Fruit fly (Drosophila melanogaster): Measurements from ENCODE around the gene pdm2.

The pdm2 gene

DNA sequence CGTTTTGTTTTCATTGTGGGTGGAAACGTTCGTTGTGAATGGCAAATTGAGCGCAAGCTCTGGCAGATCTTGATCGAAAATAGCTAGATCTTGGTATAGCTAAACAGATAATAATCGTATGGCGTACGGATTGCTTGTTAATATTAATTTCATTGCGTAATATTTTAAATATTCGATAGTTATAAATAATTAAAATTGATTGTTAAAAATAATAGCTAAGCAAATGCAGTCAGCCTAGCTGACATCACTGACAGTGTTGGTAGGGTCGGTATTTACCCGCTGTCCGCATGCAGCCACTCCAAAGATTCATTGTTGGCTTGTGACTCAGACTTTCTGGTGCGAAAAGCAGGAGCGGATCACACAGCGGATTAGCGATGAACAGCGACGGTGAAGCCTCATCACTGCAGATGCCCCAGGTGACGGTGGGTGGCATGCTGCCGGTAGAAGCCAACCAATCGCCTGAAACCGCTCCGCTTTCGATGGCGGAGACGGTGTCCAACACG lies 47.5 kb downstream of the pdm2 start, which contains the start of the genes CG5776 and spict (continued):
- TF ChIP-seq achi (GFP tag; optimal IDR thresholded peaks at IDR 0.05) (peak; percentile 64), CG10631 (GFP tag; optimal IDR thresholded peaks at IDR 0.05) (peak; percentile 79), CG11294 (GFP tag; IDR thresholded peaks at IDR 0.05) (peak; percentile 51; the same call in 1 of the 2 replicates), CG6854 (GFP tag; optimal IDR thresholded peaks at IDR 0.05) (peak; percentile 68), Hr4 (GFP tag; optimal IDR thresholded peaks at IDR 0.05) (peak; percentile 74), Blimp-1 (GFP tag; optimal IDR thresholded peaks at IDR 0.05) (peak; percentile 55), acj6 (GFP tag; optimal IDR thresholded peaks at IDR 0.05) (peak; percentile 54), fkh (GFP tag; optimal IDR thresholded peaks at IDR 0.05) (peak; percentile 49), fd85E (GFP tag; optimal IDR thresholded peaks at IDR 0.05) (no peak), Gug (GFP tag; IDR thresholded peaks at IDR 0.05) (peak; percentile 58; the same call in 1 of the 2 replicates), fd59A (GFP tag; optimal IDR thresholded peaks at IDR 0.05) (peak; percentile 43), Met (GFP tag; optimal IDR thresholded peaks at IDR 0.05) (peak; percentile 66), vri (GFP tag; optimal IDR thresholded peaks at IDR 0.05) (peak; percentile 62), CG9139 (GFP tag; optimal IDR thresholded peaks at IDR 0.05) (no peak), CG8632 (GFP tag; optimal IDR thresholded peaks at IDR 0.05) (peak; percentile 20), CG34406 (GFP tag; optimal IDR thresholded peaks at IDR 0.05) (peak; percentile 58), Hr39 (GFP tag; optimal IDR thresholded peaks at IDR 0.05) (peak; percentile 48), CG8319 (GFP tag; optimal IDR thresholded peaks at IDR 0.05) (no peak)

DNA sequence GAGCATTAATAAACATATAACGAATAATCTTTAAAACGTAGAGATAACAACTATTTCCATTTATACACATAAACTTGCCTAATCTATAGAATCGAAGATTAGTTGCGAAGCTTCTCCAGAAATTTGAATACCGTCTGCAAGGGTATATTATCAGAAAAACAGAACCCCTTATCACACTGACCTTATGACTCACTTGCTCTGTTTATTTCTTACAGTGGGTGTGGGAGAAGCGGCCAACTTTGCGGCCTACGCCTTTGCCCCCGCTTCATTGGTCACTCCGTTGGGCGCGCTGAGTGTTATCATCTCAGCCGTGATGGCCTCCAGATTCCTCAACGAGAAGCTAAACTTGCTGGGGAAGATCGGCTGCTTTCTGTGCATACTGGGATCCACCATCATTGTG lies 48.4 kb downstream of the pdm2 start:
- TF ChIP-seq Eip78C (GFP tag): peak; percentile 54
- no peak for TF ChIP-seq CG8632 (GFP tag; optimal IDR thresholded peaks at IDR 0.05)
- peak; percentile 95 for TF ChIP-seq svp (GFP tag)

DNA sequence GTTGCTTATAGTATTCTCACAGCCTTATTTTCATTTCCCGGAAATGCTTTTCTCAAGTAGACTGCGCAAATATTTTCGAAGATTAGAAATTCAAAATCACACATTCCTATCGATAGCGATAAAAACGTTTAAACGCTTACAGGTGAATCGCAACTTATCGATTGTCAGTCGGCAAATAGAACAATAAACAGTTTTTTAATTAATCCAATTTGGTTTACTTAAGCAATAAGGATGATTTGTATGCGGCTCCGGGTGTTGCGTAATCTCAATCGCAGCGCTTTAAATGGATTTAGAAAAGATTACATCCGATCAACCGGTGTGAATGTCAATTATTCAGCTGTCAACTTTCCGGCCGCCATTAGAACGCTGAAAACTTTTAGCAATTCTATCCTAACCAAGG lies 50.6 kb downstream of the pdm2 start, which contains the start of the genes CG6180 and CG15484:
Gene CG6180, plus strand, starts transcription at position 122 of the 400 bp plus-strand sequence.
Gene CG15484, minus strand, starts transcription at position 172 of the 400 bp plus-strand sequence.
- TF ChIP-seq achi (GFP tag; optimal IDR thresholded peaks at IDR 0.05): peak; percentile 91
- no peak for TF ChIP-seq CG10669 (GFP tag; optimal IDR thresholded peaks at IDR 0.05)
- TF ChIP-seq CG8319 (GFP tag; optimal IDR thresholded peaks at IDR 0.05): no peak

dm6 chr2L:12708576-12708975 lies 51.6 kb downstream of the pdm2 start:
- TF ChIP-seq CG32006 (GFP tag; optimal IDR thresholded peaks at IDR 0.05) (no peak), CG9139 (GFP tag; optimal IDR thresholded peaks at IDR 0.05) (no peak), CG6808 (GFP tag; optimal IDR thresholded peaks at IDR 0.05) (no peak), cyc (GFP tag; optimal IDR thresholded peaks at IDR 0.05) (no peak), CG10669 (GFP tag; optimal IDR thresholded peaks at IDR 0.05) (no peak), CG6792 (GFP tag; optimal IDR thresholded peaks at IDR 0.05) (no peak), CG7368 (GFP tag; optimal IDR thresholded peaks at IDR 0.05) (no peak), dac (GFP tag; optimal IDR thresholded peaks at IDR 0.05) (no peak), CG8119 (GFP tag; IDR thresholded peaks at IDR 0.05) (no peak), Hr38 (GFP tag; optimal IDR thresholded peaks at IDR 0.05) (no peak), Sox102F (GFP tag; optimal IDR thresholded peaks at IDR 0.05) (no peak), ss (GFP tag; optimal IDR thresholded peaks at IDR 0.05) (no peak), lz (GFP tag; optimal IDR thresholded peaks at IDR 0.05) (no peak), vri (GFP tag; optimal IDR thresholded peaks at IDR 0.05) (no peak), CG11762 (GFP tag; optimal IDR thresholded peaks at IDR 0.05; ENCODE audit: insufficient read depth) (no peak), OdsH (GFP tag; optimal IDR thresholded peaks at IDR 0.05) (no peak), spab (GFP tag; optimal IDR thresholded peaks at IDR 0.05) (no peak), CG11902 (GFP tag; optimal IDR thresholded peaks at IDR 0.05) (no peak)

Measured in whole organism, prepupa.